Worm (Caenorhabditis elegans) whole organism, early embryonic: Measurements from ENCODE around the gene lpr-4.

ENCODE experiments used
- B0310.2 ChIP-seq: sonication (generic microtip); optimal IDR thresholded peaks from 2 replicates; lab custom pipeline; 2016; ENCODE audit warnings: mild to moderate bottlenecking, missing genetic modification characterization, missing compliant biosample characterization
- F13C5.2 ChIP-seq: sonication (generic microtip); optimal IDR thresholded peaks from 2 replicates; lab custom pipeline; 2017; ENCODE audit warnings: mild to moderate bottlenecking, missing genetic modification characterization, inconsistent platforms, missing compliant biosample characterization
- aly-1 ChIP-seq: sonication (generic microtip); optimal IDR thresholded peaks from 2 replicates; lab custom pipeline; 2016; ENCODE audit warnings: missing genetic modification characterization, missing compliant biosample characterization
- ama-1 ChIP-seq: fragments of 150-350 bp; optimal IDR thresholded peaks from 2 replicates; lab custom pipeline; 2014
- ceh-13 ChIP-seq: fragments of 200-800 bp; sonication (Bioruptor generic); optimal IDR thresholded peaks from 2 replicates; lab custom pipeline; 2018; ENCODE audit warnings: mild to moderate bottlenecking, missing genetic modification characterization, missing compliant biosample characterization
- ceh-36 ChIP-seq: sonication (generic microtip); optimal IDR thresholded peaks from 2 replicates; lab custom pipeline; 2016; ENCODE audit warnings: missing genetic modification characterization, inconsistent platforms, missing compliant biosample characterization
- ets-7 ChIP-seq: sonication (generic microtip); optimal IDR thresholded peaks from 2 replicates; lab custom pipeline; 2016; ENCODE audit warnings: missing genotype, missing genetic modification characterization, missing compliant biosample characterization
- flt-1 ChIP-seq: fragments of 200-800 bp; sonication (Bioruptor generic); IDR thresholded peaks from 2 replicates; pipeline ENCODE4 v1.3.6; 2022; ENCODE audit warnings: missing genetic modification characterization, missing compliant biosample characterization
- hmbx-1 ChIP-seq: sonication (generic microtip); optimal IDR thresholded peaks from 2 replicates; lab custom pipeline; 2016; ENCODE audit warnings: mild to moderate bottlenecking, missing genetic modification characterization, missing compliant biosample characterization
- hmg-4 ChIP-seq: fragments of 200-800 bp; sonication (Bioruptor generic); optimal IDR thresholded peaks from 2 replicates; lab custom pipeline; 2018; ENCODE audit warnings: mild to moderate bottlenecking, missing genetic modification characterization, missing compliant biosample characterization
- hnd-1 ChIP-seq: sonication (generic microtip); optimal IDR thresholded peaks from 2 replicates; lab custom pipeline; 2016; ENCODE audit warnings: missing genetic modification characterization, missing compliant biosample characterization
- pes-1 ChIP-seq: fragments of 200-800 bp; sonication (Bioruptor generic); IDR thresholded peaks from 2 replicates; pipeline ENCODE4 v1.3.6; 2022; ENCODE audit warnings: missing genetic modification reagents, missing genetic modification characterization, missing compliant biosample characterization
- scrt-1 ChIP-seq: fragments of 200-800 bp; sonication (Bioruptor generic); IDR thresholded peaks from 2 replicates; pipeline ENCODE4 v1.3.6; 2022; ENCODE audit warnings: missing genetic modification characterization, missing compliant biosample characterization
- sea-1 ChIP-seq: fragments of 200-800 bp; sonication (Bioruptor generic); conservative IDR thresholded peaks from 2 replicates; pipeline ENCODE4 v1.3.6; 2022; ENCODE audit warnings: missing genetic modification characterization, missing compliant biosample characterization
- tbx-11 ChIP-seq: fragments of 200-800 bp; sonication (Bioruptor generic); IDR thresholded peaks from 2 replicates; pipeline ENCODE4 v1.3.6; 2022; ENCODE audit warnings: missing genetic modification characterization, missing compliant biosample characterization
- tbx-37 ChIP-seq: fragments of 200-800 bp; sonication (Bioruptor generic); conservative IDR thresholded peaks from 2 replicates; pipeline ENCODE4 v1.3.6; 2022; ENCODE audit warnings: missing genetic modification reagents, missing genetic modification characterization, missing compliant biosample characterization
- tra-4 ChIP-seq: sonication (generic microtip); optimal IDR thresholded peaks from 2 replicates; lab custom pipeline; 2017; ENCODE audit warnings: missing genetic modification characterization, missing compliant biosample characterization

Gene lpr-4

ce11 chrX:11067256-11067655 lies 2.3 kb downstream of the lpr-4 start:
- TF ChIP-seq ceh-36 (tag; lab: Kevin White, UChicago) (no peak), B0310.2 (no peak), F13C5.2 (tag; lab: Kevin White, UChicago) (no peak), ceh-13 (GFP tag; lab: Kevin White, UChicago) (no peak), pes-1 (no peak), tbx-11 (GFP tag; lab: Robert Waterston, UW) (no peak), tbx-37 (no peak), ets-7 (no peak), hnd-1 (no peak), aly-1 (no peak), ama-1 (lab: Kevin White, UChicago) (no peak), hmbx-1 (no peak), sea-1 (no peak), flt-1 (no peak), hmg-4 (GFP tag; lab: Kevin White, UChicago) (no peak), scrt-1 (GFP tag; lab: Robert Waterston, UW) (no peak)

ce11 chrX:11068334-11068733 lies 3.4 kb downstream of the lpr-4 start, which contains the start of gene apt-9:
TSS of gene apt-9 (plus strand) at chrX:11068527.
- TF ChIP-seq ceh-13 (GFP tag; lab: Kevin White, UChicago) = no peak
- no peak for TF ChIP-seq scrt-1 (GFP tag; lab: Robert Waterston, UW)
- TF ChIP-seq ceh-36 (tag; lab: Kevin White, UChicago) = no peak
- TF ChIP-seq F13C5.2 (tag; lab: Kevin White, UChicago) = no peak
- TF ChIP-seq ets-7 = no peak
- no peak for TF ChIP-seq hnd-1
- TF ChIP-seq hmbx-1 = no peak
- TF ChIP-seq hmg-4 (GFP tag; lab: Kevin White, UChicago) = no peak
- TF ChIP-seq pes-1 = no peak
- TF ChIP-seq tra-4 (tag; lab: Kevin White, UChicago) = no peak
- no peak for TF ChIP-seq B0310.2
- no peak for TF ChIP-seq sea-1
- TF ChIP-seq aly-1 = no peak
- TF ChIP-seq tbx-37 = no peak
- no peak for TF ChIP-seq ama-1 (lab: Kevin White, UChicago)
- TF ChIP-seq tbx-11 (GFP tag; lab: Robert Waterston, UW) = no peak
- TF ChIP-seq flt-1 = no peak

- TF ChIP-seq flt-1 = no peak
- peak; percentile 29 for TF ChIP-seq hmg-4 (GFP tag; lab: Kevin White, UChicago)
- no peak for TF ChIP-seq pes-1
- no peak for TF ChIP-seq aly-1
Observed at ce11 chrX:11072701-11073100, 7.8 kb downstream of the lpr-4 start.

- TF ChIP-seq B0310.2 (no peak), tbx-11 (GFP tag; lab: Robert Waterston, UW) (no peak), F13C5.2 (tag; lab: Kevin White, UChicago) (no peak), tbx-37 (no peak), scrt-1 (GFP tag; lab: Robert Waterston, UW) (no peak), tra-4 (tag; lab: Kevin White, UChicago) (no peak), ama-1 (lab: Kevin White, UChicago) (no peak), ceh-36 (tag; lab: Kevin White, UChicago) (no peak), pes-1 (no peak), ceh-13 (GFP tag; lab: Kevin White, UChicago) (no peak), aly-1 (no peak), hmbx-1 (no peak), hmg-4 (GFP tag; lab: Kevin White, UChicago) (no peak), hnd-1 (no peak), ets-7 (no peak), flt-1 (no peak)
Observed at ce11 chrX:11073358-11073757, 8.4 kb downstream of the lpr-4 start, which contains the start of gene W04G3.5. TSS of gene W04G3.5 (plus strand) at chrX:11073658.

- TF ChIP-seq aly-1 (no peak), tbx-37 (no peak), hmg-4 (GFP tag; lab: Kevin White, UChicago) (no peak), tra-4 (tag; lab: Kevin White, UChicago) (no peak)
Observed at ce11 chrX:11076491-11076890, 11.6 kb downstream of the lpr-4 start, which contains the start of gene W04G3.12. TSS of gene W04G3.12 (minus strand) at chrX:11076801.

- TF ChIP-seq pes-1 (no peak), scrt-1 (GFP tag; lab: Robert Waterston, UW) (no peak)
Observed at ce11 chrX:11078150-11078549, 13.2 kb downstream of the lpr-4 start, which contains the start of gene W04G3.10. TSS of gene W04G3.10 (minus strand) at chrX:11078250.

- no peak for TF ChIP-seq ceh-13 (GFP tag; lab: Kevin White, UChicago)
- TF ChIP-seq B0310.2 = no peak
- TF ChIP-seq ceh-36 (tag; lab: Kevin White, UChicago) = no peak
- TF ChIP-seq aly-1 = no peak
- TF ChIP-seq ama-1 (lab: Kevin White, UChicago) = no peak
- TF ChIP-seq hmbx-1 = no peak
- no peak for TF ChIP-seq ets-7
- TF ChIP-seq scrt-1 (GFP tag; lab: Robert Waterston, UW) = no peak
- TF ChIP-seq hmg-4 (GFP tag; lab: Kevin White, UChicago) = no peak
- TF ChIP-seq pes-1 = no peak
- no peak for TF ChIP-seq F13C5.2 (tag; lab: Kevin White, UChicago)
- no peak for TF ChIP-seq hnd-1
Observed at ce11 chrX:11079667-11080066, 14.7 kb downstream of the lpr-4 start, which contains the start of gene W04G3.13. TSS of gene W04G3.13 (minus strand) at chrX:11079767.

ce11 chrX:11080170-11080728 lies 15.3 kb downstream of the lpr-4 start, which contains the start of gene sulp-7:
TSS of gene sulp-7 (plus strand) at chrX:11080678.
- no peak for TF ChIP-seq aly-1
- no peak for TF ChIP-seq tbx-11 (GFP tag; lab: Robert Waterston, UW)

ce11 chrX:11085162-11085561 lies 20.2 kb downstream of the lpr-4 start, which contains the start of gene W04G3.7:
TSS of gene W04G3.7 (minus strand) at chrX:11085262.
- no peak for TF ChIP-seq scrt-1 (GFP tag; lab: Robert Waterston, UW)
- TF ChIP-seq ets-7 = no peak
- no peak for TF ChIP-seq F13C5.2 (tag; lab: Kevin White, UChicago)
- no peak for TF ChIP-seq hnd-1
- TF ChIP-seq tbx-37 = no peak
- no peak for TF ChIP-seq aly-1
- TF ChIP-seq B0310.2 = no peak
- no peak for TF ChIP-seq hmg-4 (GFP tag; lab: Kevin White, UChicago)
- no peak for TF ChIP-seq pes-1
- no peak for TF ChIP-seq tra-4 (tag; lab: Kevin White, UChicago)
